Worm (Caenorhabditis elegans) whole organism, L1 larva: ENCODE measurements around the gene F28C6.5.
A peak's percentile ranks its signal among the peaks of the same experiment; 100 is the strongest.

ENCODE experiments used
- C04F5.9 ChIP-seq: sonication (generic microtip); optimal IDR thresholded peaks from 2 replicates; lab custom pipeline; 2016; ENCODE audit warnings: missing genetic modification characterization, missing compliant biosample characterization
- F16B12.6 ChIP-seq: fragments of 150-350 bp; optimal IDR thresholded peaks from 2 replicates; lab custom pipeline; 2014; ENCODE audit warnings: missing biosample characterization, missing genetic modification characterization
- alr-1 ChIP-seq: fragments of 200-800 bp; sonication (Bioruptor generic); optimal IDR thresholded peaks from 2 replicates; lab custom pipeline; 2018; ENCODE audit warnings: borderline replicate concordance, mild to moderate bottlenecking, missing genetic modification characterization, missing compliant biosample characterization
- aly-2 ChIP-seq: fragments of 150-350 bp; optimal IDR thresholded peaks from 2 replicates; lab custom pipeline; 2014; ENCODE audit warnings: missing biosample characterization, missing genetic modification characterization
- blmp-1 ChIP-seq: fragments of 150-350 bp; optimal IDR thresholded peaks from 2 replicates; lab custom pipeline; 2014; ENCODE audit warnings: missing biosample characterization, missing genetic modification characterization
- ceh-63 ChIP-seq: fragments of 200-800 bp; sonication (Bioruptor generic); optimal IDR thresholded peaks from 2 replicates; lab custom pipeline; 2018; ENCODE audit warnings: mild to moderate bottlenecking, missing genetic modification characterization, missing compliant biosample characterization
- ceh-82 ChIP-seq, 3 experiments: fragments of 150-350 bp in 1 of 3; sonication (generic microtip) in 2 of 3; optimal IDR thresholded peaks; 2 replicates each; lab custom pipeline; 2014 to 2017; ENCODE audit warnings: missing biosample characterization in 3 of 3, missing genetic modification characterization in 3 of 3
- ceh-90 ChIP-seq: sonication (generic microtip); optimal IDR thresholded peaks from 2 replicates; lab custom pipeline; 2016; ENCODE audit warnings: missing genetic modification characterization, missing compliant biosample characterization
- efl-1 ChIP-seq, 4 experiments: fragments of 150-350 bp; optimal IDR thresholded peaks in 3 of 4; peaks in 1 of 4; 1 replicate in 1 of 4; 2 replicates in 3 of 4; lab custom pipeline; 2014; ENCODE audit warnings: missing biosample characterization in 2 of 4, missing genetic modification characterization in 2 of 4, missing genetic modification reagents in 2 of 4
- egl-27 ChIP-seq, 2 experiments: fragments of 150-350 bp in 1 of 2; sonication (generic microtip); optimal IDR thresholded peaks; 3 replicates each; lab custom pipeline; 2017 to 2018; ENCODE audit warnings: missing biosample characterization in 2 of 2, missing genetic modification characterization in 2 of 2, missing genetic modification reagents in 2 of 2
- elt-3 ChIP-seq, 6 experiments: fragments of 150-350 bp in 1 of 6; sonication (generic microtip); optimal IDR thresholded peaks; 2 replicates each; lab custom pipeline; 2017 to 2018; ENCODE audit warnings: missing biosample characterization in 6 of 6, missing genetic modification characterization in 6 of 6, inconsistent platforms in 1 of 6
- ets-5 ChIP-seq: fragments of 200-800 bp; sonication (Bioruptor generic); IDR thresholded peaks from 2 replicates; pipeline ENCODE4 v1.3.6; 2022; ENCODE audit warnings: missing genetic modification characterization, missing compliant biosample characterization
- fkh-10 ChIP-seq: sonication (generic microtip); optimal IDR thresholded peaks from 2 replicates; lab custom pipeline; 2017; ENCODE audit warnings: missing biosample characterization, missing genetic modification reagents, missing genetic modification characterization
- fkh-8 ChIP-seq: sonication (generic microtip); optimal IDR thresholded peaks from 2 replicates; lab custom pipeline; 2016; ENCODE audit warnings: mild to moderate bottlenecking, missing genetic modification characterization, missing compliant biosample characterization
- grh-1 ChIP-seq: fragments of 200-800 bp; sonication (Bioruptor generic); IDR thresholded peaks from 2 replicates; pipeline ENCODE4 v1.3.6; 2022; ENCODE audit warnings: missing genetic modification reagents, missing genetic modification characterization, missing compliant biosample characterization
- hlh-17 ChIP-seq: fragments of 200-800 bp; sonication (Bioruptor generic); optimal IDR thresholded peaks from 2 replicates; lab custom pipeline; 2018; ENCODE audit warnings: missing genetic modification characterization, mild to moderate bottlenecking, missing compliant biosample characterization, moderate library complexity, borderline replicate concordance
- hlh-4 ChIP-seq: sonication (generic microtip); optimal IDR thresholded peaks from 2 replicates; lab custom pipeline; 2016; ENCODE audit warnings: mild to moderate bottlenecking, missing genetic modification characterization, missing compliant biosample characterization
- irx-1 ChIP-seq: sonication (generic microtip); optimal IDR thresholded peaks from 2 replicates; lab custom pipeline; 2016; ENCODE audit warnings: missing genetic modification characterization, missing compliant biosample characterization
- isw-1 ChIP-seq: fragments of 200-800 bp; sonication (Bioruptor generic); IDR thresholded peaks from 2 replicates; pipeline ENCODE4 v1.3.6; 2022; ENCODE audit warnings: missing genetic modification characterization, missing compliant biosample characterization
- jun-1 ChIP-seq: fragments of 150-350 bp; optimal IDR thresholded peaks from 2 replicates; lab custom pipeline; 2014; ENCODE audit warnings: missing biosample characterization, missing genetic modification reagents, missing genetic modification characterization
- lin-13 ChIP-seq: fragments of 150-350 bp; optimal IDR thresholded peaks from 2 replicates; lab custom pipeline; 2014; ENCODE audit warnings: missing biosample characterization, missing genetic modification reagents, missing genetic modification characterization
- lin-14 ChIP-seq: fragments of 200-800 bp; sonication (Bioruptor generic); optimal IDR thresholded peaks from 2 replicates; lab custom pipeline; 2018; ENCODE audit warnings: mild to moderate bottlenecking, missing genetic modification characterization, moderate library complexity, missing compliant biosample characterization
- lin-15B ChIP-seq: fragments of 150-350 bp; sonication (generic microtip); optimal IDR thresholded peaks from 3 replicates; lab custom pipeline; 2014; ENCODE audit warnings: missing biosample characterization, missing genetic modification characterization
- lin-35 ChIP-seq, 2 experiments: fragments of 150-350 bp; optimal IDR thresholded peaks; 2 replicates each; lab custom pipeline; 2014; ENCODE audit warnings: missing biosample characterization in 2 of 2, missing genetic modification characterization in 2 of 2, missing genetic modification reagents in 2 of 2
- lir-3 ChIP-seq: sonication (generic microtip); optimal IDR thresholded peaks from 2 replicates; lab custom pipeline; 2016; ENCODE audit warnings: mild to moderate bottlenecking, missing genetic modification characterization, moderate library complexity, missing compliant biosample characterization; ENCODE audit not compliant: poor library complexity
- mdl-1 ChIP-seq, 2 experiments: fragments of 150-350 bp; optimal IDR thresholded peaks; 2 replicates each; lab custom pipeline; 2014 to 2017; ENCODE audit warnings: missing biosample characterization in 2 of 2, missing genetic modification characterization in 2 of 2, inconsistent platforms in 1 of 2
- mep-1 ChIP-seq: fragments of 150-350 bp; optimal IDR thresholded peaks from 2 replicates; lab custom pipeline; 2014; ENCODE audit warnings: missing biosample characterization, missing genetic modification characterization
- nhr-11 ChIP-seq: fragments of 150-350 bp; optimal IDR thresholded peaks from 2 replicates; lab custom pipeline; 2014; ENCODE audit warnings: missing biosample characterization, missing genetic modification characterization
- nhr-12 ChIP-seq: sonication (generic microtip); optimal IDR thresholded peaks from 2 replicates; lab custom pipeline; 2017; ENCODE audit warnings: missing biosample characterization, missing genetic modification characterization
- nhr-19 ChIP-seq: fragments of 200-800 bp; sonication (Bioruptor generic); conservative IDR thresholded peaks from 2 replicates; pipeline ENCODE4 v1.3.6; 2022; ENCODE audit warnings: missing genetic modification characterization, missing compliant biosample characterization
- nhr-47 ChIP-seq: sonication (generic microtip); optimal IDR thresholded peaks from 2 replicates; lab custom pipeline; 2016; ENCODE audit warnings: mild to moderate bottlenecking, missing genetic modification characterization, moderate library complexity, missing compliant biosample characterization
- nhr-76 ChIP-seq: sonication (generic microtip); optimal IDR thresholded peaks from 2 replicates; lab custom pipeline; 2017; ENCODE audit warnings: missing biosample characterization, missing genetic modification characterization
- nhr-84 ChIP-seq: sonication (generic microtip); optimal IDR thresholded peaks from 2 replicates; lab custom pipeline; 2017; ENCODE audit warnings: missing biosample characterization, missing genetic modification characterization
- nhr-90 ChIP-seq: sonication (generic microtip); optimal IDR thresholded peaks from 2 replicates; lab custom pipeline; 2016; ENCODE audit warnings: mild to moderate bottlenecking, missing genetic modification characterization, missing compliant biosample characterization; ENCODE audit not compliant: poor library complexity
- pag-3 ChIP-seq: sonication (generic microtip); optimal IDR thresholded peaks from 2 replicates; lab custom pipeline; 2017; ENCODE audit warnings: missing genetic modification characterization, mild to moderate bottlenecking, missing compliant biosample characterization, antibody characterized with exemption, borderline replicate concordance; ENCODE audit not compliant: insufficient read depth
- pax-3 ChIP-seq: fragments of 200-800 bp; sonication (Bioruptor generic); optimal IDR thresholded peaks from 2 replicates; lab custom pipeline; 2018; ENCODE audit warnings: mild to moderate bottlenecking, missing genetic modification characterization, moderate library complexity, missing compliant biosample characterization
- rnt-1 ChIP-seq: sonication (generic microtip); optimal IDR thresholded peaks from 2 replicates; lab custom pipeline; 2016; ENCODE audit warnings: mild to moderate bottlenecking, missing genetic modification characterization, moderate library complexity, missing compliant biosample characterization
- snpc-4 ChIP-seq: fragments of 150-350 bp; optimal IDR thresholded peaks from 2 replicates; lab custom pipeline; 2014; ENCODE audit warnings: missing biosample characterization, missing genetic modification characterization
- snu-23 ChIP-seq: sonication (generic microtip); optimal IDR thresholded peaks from 2 replicates; lab custom pipeline; 2016; ENCODE audit warnings: missing genetic modification characterization, missing compliant biosample characterization
- sptf-1 ChIP-seq: fragments of 150-350 bp; optimal IDR thresholded peaks from 2 replicates; lab custom pipeline; 2014; ENCODE audit warnings: missing biosample characterization, missing genetic modification characterization
- sup-37 ChIP-seq: fragments of 200-800 bp; sonication (Bioruptor generic); optimal IDR thresholded peaks from 2 replicates; lab custom pipeline; 2018; ENCODE audit warnings: mild to moderate bottlenecking, missing genetic modification characterization, missing compliant biosample characterization
- unc-130 ChIP-seq: fragments of 150-350 bp; optimal IDR thresholded peaks from 2 replicates; lab custom pipeline; 2017; ENCODE audit warnings: missing biosample characterization, missing genetic modification characterization, inconsistent platforms
- unc-86 ChIP-seq: sonication (generic microtip); optimal IDR thresholded peaks from 2 replicates; lab custom pipeline; 2016; ENCODE audit warnings: missing genetic modification characterization, missing compliant biosample characterization
- unc-98 ChIP-seq: fragments of 200-800 bp; sonication (Bioruptor generic); IDR thresholded peaks from 2 replicates; pipeline ENCODE4 v1.3.6; 2022; ENCODE audit warnings: missing genetic modification characterization, missing compliant biosample characterization
- vab-15 ChIP-seq: sonication (generic microtip); optimal IDR thresholded peaks from 2 replicates; lab custom pipeline; 2017; ENCODE audit warnings: missing genotype, mild to moderate bottlenecking, missing genetic modification characterization, missing compliant biosample characterization
- xbp-1 ChIP-seq: sonication (generic microtip); optimal IDR thresholded peaks from 2 replicates; lab custom pipeline; 2016; ENCODE audit warnings: missing genetic modification characterization, missing compliant biosample characterization
- ztf-4 ChIP-seq: fragments of 150-350 bp; optimal IDR thresholded peaks from 2 replicates; lab custom pipeline; 2014; ENCODE audit warnings: missing biosample characterization, missing genetic modification characterization

F28C6.5 gene

ce11 chrII:8600165-8600564, 851 bp downstream of the F28C6.5 start, which contains the start of gene pigg-1:
pigg-1 (minus strand) TSS chrII:8600265.
- TF ChIP-seq irx-1 (tag; lab: Kevin White, UChicago): no peak
- no peak for TF ChIP-seq mdl-1 (tag; optimal IDR thresholded peaks at IDR 0.05; lab: Kevin White, UChicago)
- TF ChIP-seq rnt-1 (tag; lab: Kevin White, UChicago): no peak
- TF ChIP-seq egl-27 (tag; optimal IDR thresholded peaks at IDR 0.05; lab: Kevin White, UChicago): no peak
- TF ChIP-seq vab-15 (tag; lab: Kevin White, UChicago): no peak
- TF ChIP-seq ceh-63 (GFP tag; lab: Kevin White, UChicago): no peak
- no peak for TF ChIP-seq alr-1 (tag; lab: Kevin White, UChicago)
- TF ChIP-seq lin-15B (tag; lab: Kevin White, UChicago): no peak
- TF ChIP-seq blmp-1 (tag; lab: Kevin White, UChicago): no peak
- TF ChIP-seq pax-3 (tag; lab: Kevin White, UChicago): no peak
- no peak for TF ChIP-seq elt-3 (tag; optimal IDR thresholded peaks at IDR 0.05; lab: Kevin White, UChicago)
- no peak for TF ChIP-seq lin-13 (GFP tag; lab: Kevin White, UChicago)
- no peak for TF ChIP-seq fkh-10 (GFP tag; lab: Kevin White, UChicago)

DNA sequence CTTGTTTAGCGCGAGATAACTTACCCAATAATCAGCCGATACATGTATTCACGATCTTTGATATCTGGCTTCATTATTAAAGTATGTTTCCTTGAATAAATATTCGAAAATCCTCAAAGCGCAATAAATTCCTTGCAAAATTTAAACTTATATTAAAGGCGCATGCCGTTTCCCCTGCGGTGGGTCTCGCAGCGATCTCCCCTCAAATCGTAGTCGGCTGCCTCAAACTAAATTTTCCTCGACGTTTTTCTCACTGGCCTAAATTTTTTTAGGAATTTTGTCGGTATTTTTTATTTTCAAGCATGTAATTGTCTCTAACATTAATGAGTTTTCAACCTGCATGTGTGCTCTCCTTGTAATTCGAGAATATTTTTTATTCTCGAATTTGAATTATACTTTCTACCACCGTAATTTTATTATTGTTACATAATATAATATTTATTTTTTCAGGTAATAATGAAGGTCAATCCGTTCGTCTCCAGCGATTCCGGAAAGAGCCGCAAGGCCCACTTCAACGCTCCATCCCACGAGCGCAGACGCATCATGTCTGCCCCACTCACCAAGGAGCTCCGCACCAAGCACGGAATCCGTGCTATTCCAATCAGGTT, 3.1 kb downstream of the F28C6.5 start, which contains the start of the genes cpf-1 and rpl-26:
cpf-1 (minus strand) TSS at position 104 of the 608 bp plus-strand sequence.
rpl-26 (plus strand) TSS at position 449 of the 608 bp plus-strand sequence.
- no peak for TF ChIP-seq ztf-4
- TF ChIP-seq elt-3 (tag; optimal IDR thresholded peaks at IDR 0.05; lab: Kevin White, UChicago): peak in 1 of 6 experiments; percentile 84
- TF ChIP-seq nhr-90: no peak
- TF ChIP-seq egl-27 (tag; optimal IDR thresholded peaks at IDR 0.05; lab: Kevin White, UChicago): no peak
- peak; percentile 69 for TF ChIP-seq mep-1 (tag; lab: Kevin White, UChicago)
- no peak for TF ChIP-seq lin-14
- no peak for TF ChIP-seq lir-3 (tag; lab: Kevin White, UChicago)
- TF ChIP-seq snpc-4 (tag; lab: Kevin White, UChicago): peak; percentile 4
- TF ChIP-seq nhr-11 (tag; lab: Kevin White, UChicago): no peak
- TF ChIP-seq lin-13 (GFP tag; lab: Kevin White, UChicago): peak; percentile 12
- no peak for TF ChIP-seq sptf-1 (tag; lab: Kevin White, UChicago)
- peak; percentile 61 for TF ChIP-seq rnt-1 (tag; lab: Kevin White, UChicago)
- TF ChIP-seq nhr-19 (GFP tag; lab: Robert Waterston, UW): peak; percentile 38
- TF ChIP-seq hlh-17 (GFP tag; lab: Kevin White, UChicago): no peak
- TF ChIP-seq xbp-1 (tag; lab: Kevin White, UChicago): peak; percentile 48
- TF ChIP-seq F16B12.6 (tag; lab: Kevin White, UChicago): peak; percentile 73
- peak; percentile 32 for TF ChIP-seq fkh-8 (tag; lab: Kevin White, UChicago)
- peak; percentile 56 for TF ChIP-seq unc-130 (tag; lab: Kevin White, UChicago)
- TF ChIP-seq unc-98 (GFP tag; lab: Robert Waterston, UW): no peak
- TF ChIP-seq hlh-4 (tag; lab: Kevin White, UChicago): no peak
- TF ChIP-seq nhr-47 (tag; lab: Kevin White, UChicago): peak; percentile 44
- TF ChIP-seq grh-1: no peak
- no peak for TF ChIP-seq C04F5.9 (tag; lab: Kevin White, UChicago)
- TF ChIP-seq nhr-12 (tag; lab: Kevin White, UChicago): no peak
- TF ChIP-seq efl-1 (optimal IDR thresholded peaks at IDR 0.05; lab: Kevin White, UChicago): peak; percentile 72 to 73
- peak; percentile 73 to 96 for TF ChIP-seq efl-1 (GFP tag; optimal IDR thresholded peaks at IDR 0.05 in 1 of 2; lab: Kevin White, UChicago)
- no peak for TF ChIP-seq pag-3 (tag; lab: Kevin White, UChicago)
- TF ChIP-seq mdl-1 (tag; optimal IDR thresholded peaks at IDR 0.05; lab: Kevin White, UChicago): peak in 1 of 2 experiments; percentile 39
- peak; percentile 10 to 61 (median 23) for TF ChIP-seq ceh-82 (tag; optimal IDR thresholded peaks at IDR 0.05; lab: Kevin White, UChicago)
- no peak for TF ChIP-seq nhr-84 (tag; lab: Kevin White, UChicago)
- TF ChIP-seq lin-35 (GFP tag; optimal IDR thresholded peaks at IDR 0.05; lab: Kevin White, UChicago): peak; percentile 70 to 81
- TF ChIP-seq snu-23 (GFP tag; lab: Kevin White, UChicago): peak; percentile 69
- peak; percentile 37 for TF ChIP-seq jun-1 (tag; lab: Kevin White, UChicago)
- no peak for TF ChIP-seq ceh-90 (tag; lab: Kevin White, UChicago)
- TF ChIP-seq sup-37: no peak
- peak; percentile 38; the same call in 1 of the 2 replicates for TF ChIP-seq isw-1
- no peak for TF ChIP-seq vab-15 (tag; lab: Kevin White, UChicago)
- no peak for TF ChIP-seq aly-2 (tag; lab: Kevin White, UChicago)
- no peak for TF ChIP-seq irx-1 (tag; lab: Kevin White, UChicago)
- TF ChIP-seq unc-86: peak; percentile 26
- TF ChIP-seq ets-5 (GFP tag; lab: Robert Waterston, UW): no peak
- TF ChIP-seq nhr-76 (tag; lab: Kevin White, UChicago): no peak
